Worm (Caenorhabditis elegans) whole organism, L2 larva: Measurements from ENCODE around the gene sre-44.

Experiments
- mdl-1 ChIP-seq, 2 experiments: fragments of 150-350 bp in 1 of 2; sonication (generic microtip) in 1 of 2; optimal IDR thresholded peaks; 2 replicates each; lab custom pipeline; 2017; ENCODE audit warnings: missing biosample characterization in 2 of 2, missing genetic modification characterization in 2 of 2
- nhr-11 ChIP-seq: fragments of 150-350 bp; optimal IDR thresholded peaks from 2 replicates; lab custom pipeline; 2014; ENCODE audit warnings: missing biosample characterization, missing genetic modification characterization
- sem-4 ChIP-seq: fragments of 150-350 bp; optimal IDR thresholded peaks from 2 replicates; lab custom pipeline; 2014; ENCODE audit warnings: missing biosample characterization, missing genetic modification reagents, missing genetic modification characterization

- TF ChIP-seq mdl-1 (tag; optimal IDR thresholded peaks at IDR 0.05; lab: Kevin White, UChicago) (no peak), nhr-11 (tag; lab: Kevin White, UChicago) (no peak), sem-4 (tag; lab: Kevin White, UChicago) (no peak)
Observed at ce11 chrII:13966242-13966641, 16.9 kb downstream of the sre-44 start, which contains the start of gene W07G1.7.
